Fruit fly (Drosophila melanogaster): ENCODE data around the gene Rb97D.

DNA sequence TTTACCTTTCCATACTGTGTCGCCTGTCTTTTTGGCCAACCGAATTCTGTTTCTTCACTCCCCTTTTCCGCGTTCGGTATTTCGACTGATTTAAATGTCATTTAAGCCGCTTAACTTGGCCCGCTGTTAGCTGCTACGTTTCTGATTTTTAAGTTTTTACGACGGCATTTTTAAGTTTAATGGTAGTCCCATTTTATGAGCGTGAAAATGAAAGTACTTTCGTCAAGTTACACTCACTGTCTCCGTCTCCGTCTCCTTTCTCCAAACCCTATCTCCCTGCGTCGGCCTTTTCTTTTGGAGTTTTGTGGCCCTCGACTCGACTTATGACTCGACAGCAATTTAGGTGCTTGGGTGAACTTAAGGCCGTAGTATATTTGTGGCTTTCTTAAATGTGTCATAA lies 9.7 kb upstream of the Rb97D start:
- TF ChIP-seq fru (GFP tag; optimal IDR thresholded peaks at IDR 0.05) (no peak), dl (GFP tag; optimal IDR thresholded peaks at IDR 0.05; ENCODE audit: insufficient read depth in 1 of 2, partially characterized antibody in 2 of 2) (no peak), Myc (optimal IDR thresholded peaks at IDR 0.05) (no peak)
